Worm (Caenorhabditis elegans): ENCODE results near the gene ubc-22.

DNA sequence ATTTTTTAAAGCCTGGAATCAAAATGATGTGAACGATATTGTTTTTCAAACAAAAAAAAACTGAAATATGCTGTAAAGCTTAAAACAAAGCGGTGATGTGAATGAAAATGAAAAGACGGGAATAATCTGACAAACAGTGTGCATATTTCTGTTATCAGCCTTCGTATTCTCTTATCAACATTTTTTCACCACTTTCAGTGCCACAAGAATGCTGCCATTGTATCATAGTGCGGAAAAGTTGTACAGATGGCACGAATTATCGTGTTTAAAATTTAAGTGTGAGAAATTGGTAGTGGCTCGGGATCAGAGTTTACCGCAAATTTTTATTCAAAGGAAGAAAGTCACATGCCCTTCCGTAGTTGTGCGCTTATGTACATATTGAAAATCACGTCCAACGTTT is 44.5 kb downstream of the ubc-22 start, which contains the start of gene ifd-1:
- no peak for TF ChIP-seq unc-39 (tag; optimal IDR thresholded peaks at IDR 0.05)
- no peak for TF ChIP-seq nhr-28 (tag; optimal IDR thresholded peaks at IDR 0.05)
- no peak for TF ChIP-seq ztf-11 (tag; optimal IDR thresholded peaks at IDR 0.05)
